In the genomic region with DNA sequence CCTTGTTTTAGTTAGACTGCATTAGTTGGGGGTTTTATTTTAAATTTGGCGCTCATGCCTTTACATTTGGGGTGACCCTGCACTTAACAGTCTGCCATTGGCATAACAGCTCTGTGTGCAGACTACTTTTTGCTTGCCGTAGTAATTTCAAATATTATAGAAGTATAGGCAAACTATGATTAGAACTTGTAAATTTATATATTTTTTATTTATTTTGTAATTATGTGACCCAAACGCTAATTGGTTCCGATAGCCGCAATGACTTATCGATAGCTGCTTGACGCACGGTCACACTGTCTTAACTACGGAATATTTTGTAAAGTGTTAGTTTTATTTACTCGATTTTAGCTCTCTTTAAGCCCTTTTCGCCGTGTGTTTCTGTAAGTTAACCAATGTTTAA, we compare ENCODE assay signal across 1 fruit fly cellular context.
TF ChIP-seq lines count a peak whose summit lies in the region.

rhea (plus strand) TSS at position 292 of the 400 bp plus-strand sequence.

TF ChIP-seq in whole organism, embryonic, 481 proteins besides CTCF, POLR2A, EP300 and RAD21 (continued from another document and continues in another):
- TF ChIP-seq CG2678 (tag; optimal IDR thresholded peaks at IDR 0.05; lab: Kevin White, UChicago) (peak; percentile 8), NFAT (GFP tag; IDR thresholded peaks at IDR 0.05; lab: Robert Waterston, UW) (peak; percentile 61; the same call in 1 of the 2 replicates), CG6813 (GFP tag; optimal IDR thresholded peaks at IDR 0.05; lab: Kevin White, UChicago) (no peak), Sox102F (GFP tag; optimal IDR thresholded peaks at IDR 0.05; lab: Kevin White, UChicago) (peak; percentile 18), Rx (GFP tag; IDR thresholded peaks at IDR 0.05; lab: Robert Waterston, UW) (no peak), CG6175 (GFP tag; IDR thresholded peaks at IDR 0.05; lab: Robert Waterston, UW) (no peak), D (optimal IDR thresholded peaks at IDR 0.05; lab: Kevin White, UChicago) (no peak), D (GFP tag; optimal IDR thresholded peaks at IDR 0.05; lab: Kevin White, UChicago) (no peak), ewg (GFP tag; optimal IDR thresholded peaks at IDR 0.05; lab: Kevin White, UChicago) (no peak), Dll (GFP tag; IDR thresholded peaks at IDR 0.05; lab: Robert Waterston, UW; ENCODE audit: partially characterized antibody) (peak; percentile 90), CG8924 (tag; optimal IDR thresholded peaks at IDR 0.05; lab: Kevin White, UChicago) (peak; percentile 36), CG10959 (GFP tag; IDR thresholded peaks at IDR 0.05; lab: Robert Waterston, UW) (no peak), sens-2 (GFP tag; IDR thresholded peaks at IDR 0.05; lab: Robert Waterston, UW) (no peak), CG9437 (GFP tag; optimal IDR thresholded peaks at IDR 0.05; lab: Kevin White, UChicago) (no peak), CG18476 (GFP tag; optimal IDR thresholded peaks at IDR 0.05; lab: Kevin White, UChicago) (peak; percentile 24), Usf (GFP tag; optimal IDR thresholded peaks at IDR 0.05; lab: Kevin White, UChicago) (no peak), mirr (GFP tag; optimal IDR thresholded peaks at IDR 0.05; lab: Kevin White, UChicago) (no peak), CG15269 (tag; optimal IDR thresholded peaks at IDR 0.05; lab: Kevin White, UChicago) (peak; percentile 13), schlank (tag; optimal IDR thresholded peaks at IDR 0.05; lab: Kevin White, UChicago) (no peak), CG12299 (tag; optimal IDR thresholded peaks at IDR 0.05; lab: Kevin White, UChicago) (no peak), jigr1 (GFP tag; IDR thresholded peaks at IDR 0.05; lab: Robert Waterston, UW) (no peak), CG1603 (tag; optimal IDR thresholded peaks at IDR 0.05; lab: Kevin White, UChicago) (peak; percentile 18), Med (GFP tag; lab: Kevin White, UChicago) (peak; percentile 56), CG18764 (GFP tag; optimal IDR thresholded peaks at IDR 0.05; lab: Kevin White, UChicago) (peak; percentile 6), insv (GFP tag; optimal IDR thresholded peaks at IDR 0.05; lab: Kevin White, UChicago) (no peak), row (GFP tag; IDR thresholded peaks at IDR 0.05; lab: Robert Waterston, UW) (peak; percentile 42; the same call in 2 of the 3 replicates), Xbp1 (GFP tag; optimal IDR thresholded peaks at IDR 0.05; lab: Kevin White, UChicago) (no peak), her (GFP tag; optimal IDR thresholded peaks at IDR 0.05; lab: Kevin White, UChicago) (no peak), peb (GFP tag; IDR thresholded peaks at IDR 0.05; lab: Robert Waterston, UW) (no peak), knrl (GFP tag; IDR thresholded peaks at IDR 0.05; lab: Robert Waterston, UW; ENCODE audit: partially characterized antibody) (peak; percentile 84), Rfx (GFP tag; IDR thresholded peaks at IDR 0.05; lab: Robert Waterston, UW) (no peak), Pdp1 (GFP tag; optimal IDR thresholded peaks at IDR 0.05; lab: Kevin White, UChicago) (peak in 1 of 2 experiments; percentile 56), CG2889 (GFP tag; IDR thresholded peaks at IDR 0.05; lab: Robert Waterston, UW) (no peak), nom (GFP tag; optimal IDR thresholded peaks at IDR 0.05; lab: Kevin White, UChicago) (no peak), sim (GFP tag; IDR thresholded peaks at IDR 0.05; lab: Robert Waterston, UW) (no peak), al (GFP tag; IDR thresholded peaks at IDR 0.05; lab: Robert Waterston, UW) (no peak), CG14710 (tag; optimal IDR thresholded peaks at IDR 0.05; lab: Kevin White, UChicago) (peak; percentile 64), lov (optimal IDR thresholded peaks at IDR 0.05; lab: Kevin White, UChicago) (no peak), lov (GFP tag; IDR thresholded peaks at IDR 0.05; lab: Robert Waterston, UW) (no peak), gfzf (GFP tag; optimal IDR thresholded peaks at IDR 0.05; lab: Kevin White, UChicago) (peak; percentile 49), Sin3A (optimal IDR thresholded peaks at IDR 0.05; lab: Kevin White, UChicago) (peak; percentile 70), ATbp (GFP tag; optimal IDR thresholded peaks at IDR 0.05; lab: Kevin White, UChicago) (no peak), MBD-R2 (GFP tag; IDR thresholded peaks at IDR 0.05; lab: Robert Waterston, UW) (peak; percentile 50; the same call in 1 of the 2 replicates), Opbp (GFP tag; IDR thresholded peaks at IDR 0.05; lab: Robert Waterston, UW; ENCODE audit: partially characterized antibody) (peak; percentile 80; the same call in 1 of the 3 replicates), B-H2 (GFP tag; optimal IDR thresholded peaks at IDR 0.05; lab: Kevin White, UChicago) (peak; percentile 11), CG8089 (GFP tag; optimal IDR thresholded peaks at IDR 0.05; lab: Kevin White, UChicago) (no peak), CG14014 (GFP tag; IDR thresholded peaks at IDR 0.05; lab: Robert Waterston, UW) (no peak), hb (GFP tag; IDR thresholded peaks at IDR 0.05; lab: Robert Waterston, UW; ENCODE audit: partially characterized antibody) (0 out of 3 replicates have a peak, but pooled peaks have one; percentile 40), HLHmδ (GFP tag; optimal IDR thresholded peaks at IDR 0.05; lab: Kevin White, UChicago) (no peak), Sry-δ (GFP tag; optimal IDR thresholded peaks at IDR 0.05; lab: Kevin White, UChicago) (peak; percentile 52), CG17802 (tag; optimal IDR thresholded peaks at IDR 0.05; lab: Kevin White, UChicago) (no peak), Oli (tag; optimal IDR thresholded peaks at IDR 0.05; lab: Kevin White, UChicago) (no peak), PHDP (tag; optimal IDR thresholded peaks at IDR 0.05; lab: Kevin White, UChicago) (peak; percentile 16), CG12104 (GFP tag; optimal IDR thresholded peaks at IDR 0.05; lab: Kevin White, UChicago) (no peak), Jarid2 (GFP tag; optimal IDR thresholded peaks at IDR 0.05; lab: Kevin White, UChicago) (no peak), CG32767 (GFP tag; IDR thresholded peaks at IDR 0.05; lab: Robert Waterston, UW) (no peak), CG8478 (optimal IDR thresholded peaks at IDR 0.05; lab: Kevin White, UChicago) (no peak), bsh (GFP tag; optimal IDR thresholded peaks at IDR 0.05; lab: Kevin White, UChicago) (no peak), Optix (GFP tag; IDR thresholded peaks at IDR 0.05; lab: Robert Waterston, UW) (no peak), CG5953 (GFP tag; IDR thresholded peaks at IDR 0.05; lab: Robert Waterston, UW) (no peak), CG7357 (GFP tag; IDR thresholded peaks at IDR 0.05; lab: Robert Waterston, UW) (no peak), CkIIα-i1 (GFP tag; IDR thresholded peaks at IDR 0.05; lab: Robert Waterston, UW) (no peak), Stat92E (GFP tag; optimal IDR thresholded peaks at IDR 0.05; lab: Kevin White, UChicago) (no peak), vfl (GFP tag; optimal IDR thresholded peaks at IDR 0.05; lab: Kevin White, UChicago) (no peak), Vsx1 (GFP tag; optimal IDR thresholded peaks at IDR 0.05; lab: Kevin White, UChicago) (peak; percentile 28), CG9876 (GFP tag; optimal IDR thresholded peaks at IDR 0.05; lab: Kevin White, UChicago) (no peak), CG11723 (GFP tag; optimal IDR thresholded peaks at IDR 0.05; lab: Kevin White, UChicago) (no peak), Dfd (GFP tag; optimal IDR thresholded peaks at IDR 0.05; lab: Kevin White, UChicago) (no peak), repo (GFP tag; optimal IDR thresholded peaks at IDR 0.05; lab: Kevin White, UChicago) (no peak), pzg (GFP tag; optimal IDR thresholded peaks at IDR 0.05; lab: Kevin White, UChicago) (peak; percentile 70), CG12659 (GFP tag; optimal IDR thresholded peaks at IDR 0.05; lab: Kevin White, UChicago) (peak; percentile 68), CG8359 (GFP tag; optimal IDR thresholded peaks at IDR 0.05; lab: Kevin White, UChicago; ENCODE audit: borderline replicate concordance) (no peak), phol (tag; optimal IDR thresholded peaks at IDR 0.05; lab: Kevin White, UChicago) (peak; percentile 57), btn (GFP tag; optimal IDR thresholded peaks at IDR 0.05; lab: Kevin White, UChicago) (no peak), dan (GFP tag; IDR thresholded peaks at IDR 0.05; lab: Robert Waterston, UW) (no peak), CG34422 (GFP tag; IDR thresholded peaks at IDR 0.05; lab: Robert Waterston, UW) (no peak), CG13424 (tag; optimal IDR thresholded peaks at IDR 0.05; lab: Kevin White, UChicago) (peak; percentile 15), ranshi (GFP tag; IDR thresholded peaks at IDR 0.05; lab: Robert Waterston, UW) (peak; percentile 82), Myb (GFP tag; optimal IDR thresholded peaks at IDR 0.05; lab: Kevin White, UChicago) (no peak), Dbx (GFP tag; IDR thresholded peaks at IDR 0.05; lab: Robert Waterston, UW) (no peak), CG10147 (GFP tag; optimal IDR thresholded peaks at IDR 0.05; lab: Kevin White, UChicago) (no peak), wek (GFP tag; optimal IDR thresholded peaks at IDR 0.05; lab: Kevin White, UChicago) (no peak), en (GFP tag; optimal IDR thresholded peaks at IDR 0.05; lab: Kevin White, UChicago) (no peak), CoRest (tag; optimal IDR thresholded peaks at IDR 0.05; lab: Kevin White, UChicago) (peak; percentile 18), CG13123 (GFP tag; optimal IDR thresholded peaks at IDR 0.05; lab: Kevin White, UChicago) (no peak), danr (GFP tag; IDR thresholded peaks at IDR 0.05; lab: Robert Waterston, UW) (no peak), CG6254 (GFP tag; optimal IDR thresholded peaks at IDR 0.05; lab: Kevin White, UChicago) (no peak), bigmax (GFP tag; optimal IDR thresholded peaks at IDR 0.05; lab: Kevin White, UChicago) (no peak), Deaf1 (tag; optimal IDR thresholded peaks at IDR 0.05; lab: Kevin White, UChicago) (no peak), onecut (GFP tag; IDR thresholded peaks at IDR 0.05; lab: Robert Waterston, UW) (no peak), odd (GFP tag; optimal IDR thresholded peaks at IDR 0.05; lab: Kevin White, UChicago) (no peak), CG13287 (GFP tag; IDR thresholded peaks at IDR 0.05; lab: Robert Waterston, UW; ENCODE audit: partially characterized antibody) (peak; percentile 92), CG31441 (GFP tag; IDR thresholded peaks at IDR 0.05; lab: Robert Waterston, UW) (peak; percentile 29; the same call in 1 of the 2 replicates), Dref (GFP tag; IDR thresholded peaks at IDR 0.05; lab: Robert Waterston, UW) (peak; percentile 77), hbn (GFP tag; IDR thresholded peaks at IDR 0.05; lab: Robert Waterston, UW; ENCODE audit: partially characterized antibody) (peak; percentile 66), CG16813 (GFP tag; IDR thresholded peaks at IDR 0.05; lab: Robert Waterston, UW; ENCODE audit: partially characterized antibody) (peak; percentile 77), CG42726 (GFP tag; IDR thresholded peaks at IDR 0.05; lab: Robert Waterston, UW; ENCODE audit: partially characterized antibody) (peak; percentile 57), Taf1 (GFP tag; IDR thresholded peaks at IDR 0.05; lab: Robert Waterston, UW) (no peak), esg (GFP tag; conservative IDR thresholded peaks at IDR 0.05; lab: Robert Waterston, UW) (no peak), br (optimal IDR thresholded peaks at IDR 0.05; lab: Kevin White, UChicago) (no peak), ftz-f1 (GFP tag; optimal IDR thresholded peaks at IDR 0.05; lab: Kevin White, UChicago) (no peak), zen2 (GFP tag; IDR thresholded peaks at IDR 0.05; lab: Robert Waterston, UW; ENCODE audit: partially characterized antibody) (peak; percentile 39; the same call in 1 of the 3 replicates), inv (GFP tag; IDR thresholded peaks at IDR 0.05; lab: Robert Waterston, UW; ENCODE audit: partially characterized antibody) (peak; percentile 74), disco-r (GFP tag; optimal IDR thresholded peaks at IDR 0.05; lab: Kevin White, UChicago) (no peak), Drgx (GFP tag; IDR thresholded peaks at IDR 0.05; lab: Robert Waterston, UW) (no peak), eve (GFP tag; optimal IDR thresholded peaks at IDR 0.05; lab: Kevin White, UChicago) (no peak), Side (GFP tag; optimal IDR thresholded peaks at IDR 0.05; lab: Kevin White, UChicago) (no peak), CG34376 (GFP tag; optimal IDR thresholded peaks at IDR 0.05; lab: Kevin White, UChicago) (no peak), CG31388 (GFP tag; optimal IDR thresholded peaks at IDR 0.05; lab: Kevin White, UChicago) (no peak), maf-S (GFP tag; optimal IDR thresholded peaks at IDR 0.05; lab: Kevin White, UChicago) (no peak), CG3281 (GFP tag; optimal IDR thresholded peaks at IDR 0.05; lab: Kevin White, UChicago) (no peak), pho (GFP tag; optimal IDR thresholded peaks at IDR 0.05; lab: Kevin White, UChicago) (no peak), CG1602 (GFP tag; optimal IDR thresholded peaks at IDR 0.05; lab: Kevin White, UChicago) (no peak), bbx (GFP tag; IDR thresholded peaks at IDR 0.05; lab: Robert Waterston, UW; ENCODE audit: partially characterized antibody) (peak; percentile 77), tll (GFP tag; optimal IDR thresholded peaks at IDR 0.05; lab: Kevin White, UChicago) (no peak), H15 (GFP tag; IDR thresholded peaks at IDR 0.05; lab: Robert Waterston, UW) (no peak), gsb (GFP tag; IDR thresholded peaks at IDR 0.05; lab: Robert Waterston, UW) (no peak), HHEX (GFP tag; optimal IDR thresholded peaks at IDR 0.05; lab: Kevin White, UChicago) (no peak), dati (GFP tag; IDR thresholded peaks at IDR 0.05; lab: Robert Waterston, UW) (no peak), CG2202 (tag; optimal IDR thresholded peaks at IDR 0.05; lab: Kevin White, UChicago) (no peak), CG32532 (GFP tag; IDR thresholded peaks at IDR 0.05; lab: Robert Waterston, UW) (0 out of 2 replicates have a peak, but pooled peaks have one; percentile 34), Spps (tag; optimal IDR thresholded peaks at IDR 0.05; lab: Kevin White, UChicago) (no peak), mam (GFP tag; optimal IDR thresholded peaks at IDR 0.05; lab: Kevin White, UChicago) (no peak), CG7963 (GFP tag; IDR thresholded peaks at IDR 0.05; lab: Robert Waterston, UW; ENCODE audit: partially characterized antibody) (peak; percentile 35; the same call in 1 of the 3 replicates), CG9609 (GFP tag; optimal IDR thresholded peaks at IDR 0.05; lab: Kevin White, UChicago) (no peak), CG13296 (GFP tag; optimal IDR thresholded peaks at IDR 0.05; lab: Kevin White, UChicago) (no peak), NC2α (GFP tag; optimal IDR thresholded peaks at IDR 0.05; lab: Kevin White, UChicago) (no peak), CG6272 (GFP tag; IDR thresholded peaks at IDR 0.05; lab: Robert Waterston, UW) (no peak), trem (tag; optimal IDR thresholded peaks at IDR 0.05; lab: Kevin White, UChicago) (peak; percentile 78), CG12155 (GFP tag; optimal IDR thresholded peaks at IDR 0.05; lab: Kevin White, UChicago) (no peak)
